Worm (Caenorhabditis elegans) whole organism, L4/young adult: ENCODE data around the gene C09B8.8.

ENCODE experiments used
- W03F9.2 ChIP-seq: fragments of 150-350 bp; optimal IDR thresholded peaks from 2 replicates; lab custom pipeline; 2014; ENCODE audit warnings: missing biosample characterization, missing genetic modification characterization
- dao-5 ChIP-seq: sonication (generic microtip); optimal IDR thresholded peaks from 2 replicates; lab custom pipeline; 2016; ENCODE audit warnings: missing genotype, missing genetic modification characterization, moderate library complexity, missing compliant biosample characterization
- him-1 ChIP-seq: sonication (generic microtip); optimal IDR thresholded peaks from 2 replicates; lab custom pipeline; 2016; ENCODE audit warnings: missing genotype, missing genetic modification reagents, missing genetic modification characterization, missing compliant biosample characterization

C09B8.8 gene

DNA sequence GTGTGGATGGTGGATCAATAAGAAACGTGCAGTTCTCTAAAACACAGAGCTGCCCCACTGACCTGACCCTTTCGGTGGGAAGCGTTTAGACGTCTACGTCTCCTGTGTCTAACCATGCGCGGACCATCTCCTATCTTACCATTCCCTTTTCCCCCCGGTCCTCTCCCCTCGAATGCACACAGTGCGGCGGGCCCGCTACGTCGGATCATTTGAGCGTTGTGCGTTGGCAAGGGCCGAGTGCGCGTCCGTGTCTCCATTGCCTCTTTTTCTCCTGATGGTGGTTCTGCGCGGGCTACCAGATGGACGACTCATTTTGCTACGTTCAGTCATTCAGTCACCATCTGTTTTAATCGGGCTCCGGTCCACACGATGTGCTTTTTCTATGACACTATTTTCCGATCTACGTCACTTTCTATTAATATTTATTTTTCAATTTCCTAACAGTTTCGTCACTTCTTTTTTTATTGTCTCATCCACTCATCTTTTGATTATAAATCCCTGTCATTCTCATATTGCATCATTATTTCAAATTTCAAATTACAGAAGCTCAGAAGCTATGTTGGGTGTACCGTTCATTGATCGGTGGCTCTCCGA, 19.6 kb upstream of the C09B8.8 start, which contains the start of gene inx-3:
Gene inx-3, plus strand, starts transcription at position 544 of the 594 bp plus-strand sequence.
- TF ChIP-seq dao-5 (no peak), him-1 (tag; lab: Kevin White, UChicago) (no peak), W03F9.2 (tag; lab: Kevin White, UChicago) (no peak)

DNA sequence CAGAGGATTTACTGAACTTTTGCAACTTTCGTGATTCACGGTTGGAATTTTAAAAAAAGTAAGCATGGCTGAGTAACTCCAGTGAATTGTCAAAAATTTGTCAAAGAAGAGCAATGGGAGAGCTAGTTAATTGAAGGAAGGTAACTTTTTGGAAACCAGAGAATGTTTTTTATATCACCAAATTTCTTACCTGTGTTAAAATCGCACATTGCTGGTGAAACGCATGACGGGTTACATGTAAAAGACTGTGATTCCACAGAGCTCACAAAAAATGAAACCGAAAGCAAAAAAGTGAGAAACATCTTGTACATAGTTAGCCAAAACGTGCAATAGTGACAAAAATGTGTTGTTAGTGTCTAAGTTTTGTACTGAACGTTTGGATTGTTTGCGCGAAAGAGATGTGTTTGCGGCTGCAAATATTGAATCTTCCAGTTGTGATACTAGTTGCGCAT, 16.2 kb upstream of the C09B8.8 start, which contains the start of gene F22F4.9:
Gene F22F4.9, minus strand, starts transcription at position 402 of the 452 bp plus-strand sequence.
- TF ChIP-seq him-1 (tag; lab: Kevin White, UChicago) (no peak), dao-5 (no peak), W03F9.2 (tag; lab: Kevin White, UChicago) (no peak)

DNA sequence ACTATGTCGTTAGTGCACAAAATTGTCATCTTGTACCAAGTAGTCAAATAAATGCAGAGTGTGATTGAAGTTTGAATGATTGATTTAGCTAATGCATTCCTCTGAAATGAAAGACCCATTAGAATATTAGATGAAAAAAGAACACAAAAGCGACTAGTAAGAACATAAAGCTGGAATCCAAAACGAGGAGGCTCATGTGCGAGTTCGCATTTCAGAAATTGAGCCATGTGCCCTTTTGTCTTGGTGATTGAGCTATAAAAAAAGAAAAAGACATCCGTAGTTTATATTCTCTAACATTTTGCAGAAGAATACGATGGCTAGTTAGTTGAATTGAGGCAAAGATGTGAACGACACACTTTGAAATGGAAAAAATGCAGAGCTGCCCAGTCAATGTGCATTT, 13.9 kb upstream of the C09B8.8 start, which contains the start of gene F22F4.4:
Gene F22F4.4, minus strand, starts transcription at position 101 of the 400 bp plus-strand sequence.
- no peak for TF ChIP-seq him-1 (tag; lab: Kevin White, UChicago)
- TF ChIP-seq dao-5 = no peak
- no peak for TF ChIP-seq W03F9.2 (tag; lab: Kevin White, UChicago)

DNA sequence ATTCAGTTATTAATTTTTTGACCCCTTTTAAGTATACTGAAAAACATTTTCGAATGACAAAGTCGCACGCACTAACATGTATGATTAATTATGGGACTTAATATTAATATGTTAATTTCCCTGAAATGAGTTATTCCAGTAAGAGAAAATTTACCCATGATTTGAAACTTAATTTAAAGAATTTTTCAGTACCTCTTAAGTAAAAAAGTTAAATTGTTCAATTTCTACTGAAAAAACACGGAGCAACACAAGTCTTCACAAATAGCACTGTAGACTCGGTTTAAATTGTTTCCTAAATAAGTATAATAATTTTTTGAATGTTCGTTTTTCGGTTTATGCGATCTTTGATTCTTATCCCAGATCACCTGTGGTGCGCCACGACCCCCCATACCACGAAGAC, 12.8 kb upstream of the C09B8.8 start:
- TF ChIP-seq W03F9.2 (tag; lab: Kevin White, UChicago) (no peak), him-1 (tag; lab: Kevin White, UChicago) (no peak), dao-5 (no peak)

DNA sequence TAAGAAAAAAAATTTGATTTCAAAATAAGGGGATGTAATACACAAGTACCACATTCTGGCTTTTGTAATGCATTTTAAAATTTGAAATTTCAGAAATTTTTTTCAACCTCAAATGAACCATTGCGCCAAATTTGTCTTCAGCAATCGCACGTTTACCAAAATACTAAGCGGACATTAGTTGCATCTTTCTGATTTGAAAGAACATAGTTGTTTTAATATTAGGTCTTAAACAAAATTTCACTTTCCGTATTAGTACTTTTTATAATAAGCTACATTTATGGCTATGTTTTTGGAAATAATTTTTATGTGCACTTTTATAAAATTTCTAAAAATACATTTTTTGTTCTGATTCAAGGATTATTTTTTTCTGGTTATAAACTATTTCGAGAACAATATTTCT, 11.4 kb upstream of the C09B8.8 start, which contains the start of gene sups-1:
Gene sups-1, plus strand, starts transcription at position 301 of the 400 bp plus-strand sequence.
- no peak for TF ChIP-seq W03F9.2 (tag; lab: Kevin White, UChicago)
- no peak for TF ChIP-seq dao-5
- TF ChIP-seq him-1 (tag; lab: Kevin White, UChicago) = no peak

DNA sequence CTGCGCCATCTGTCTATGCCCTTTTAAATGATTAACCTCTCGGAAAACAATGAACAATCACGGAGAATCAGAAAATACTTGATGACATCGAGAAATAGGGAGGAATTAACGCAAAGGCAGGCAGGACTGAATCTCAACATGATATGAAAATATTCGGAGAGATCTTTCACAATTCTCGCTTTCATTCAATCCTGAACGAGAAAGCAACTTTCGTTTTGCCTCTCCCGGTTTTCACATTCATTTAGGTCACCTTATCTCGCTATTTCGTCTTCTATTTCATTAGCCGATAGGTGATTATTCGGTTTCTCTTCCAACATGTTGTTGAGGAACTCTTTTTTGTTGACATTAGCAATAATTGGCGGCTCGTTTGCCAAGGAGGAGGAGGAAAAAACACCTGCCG, 11.0 kb upstream of the C09B8.8 start:
- TF ChIP-seq W03F9.2 (tag; lab: Kevin White, UChicago) = no peak
- TF ChIP-seq dao-5 = no peak
- no peak for TF ChIP-seq him-1 (tag; lab: Kevin White, UChicago)

DNA sequence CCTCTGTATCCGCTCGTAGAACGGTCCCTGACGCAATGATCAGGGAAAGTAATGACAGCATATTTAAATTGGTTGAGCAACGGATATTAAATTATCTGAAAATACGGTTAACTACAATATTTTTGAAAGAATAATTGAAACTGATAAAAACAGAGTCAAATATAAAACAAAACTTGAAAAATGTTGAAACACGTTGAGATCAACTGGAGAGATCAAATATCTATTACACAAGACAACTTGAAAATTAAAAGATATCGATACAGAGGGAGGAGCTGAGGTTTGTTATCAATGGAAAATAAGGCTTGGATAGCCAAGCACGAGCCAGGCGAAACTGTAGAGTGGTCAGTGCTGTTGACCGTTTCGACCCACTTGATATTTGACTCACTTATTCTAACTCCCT, 4.7 kb upstream of the C09B8.8 start, which contains the start of gene C09B8.3:
Gene C09B8.3, minus strand, starts transcription at position 101 of the 400 bp plus-strand sequence.
- TF ChIP-seq him-1 (tag; lab: Kevin White, UChicago) (no peak), dao-5 (no peak), W03F9.2 (tag; lab: Kevin White, UChicago) (no peak)

DNA sequence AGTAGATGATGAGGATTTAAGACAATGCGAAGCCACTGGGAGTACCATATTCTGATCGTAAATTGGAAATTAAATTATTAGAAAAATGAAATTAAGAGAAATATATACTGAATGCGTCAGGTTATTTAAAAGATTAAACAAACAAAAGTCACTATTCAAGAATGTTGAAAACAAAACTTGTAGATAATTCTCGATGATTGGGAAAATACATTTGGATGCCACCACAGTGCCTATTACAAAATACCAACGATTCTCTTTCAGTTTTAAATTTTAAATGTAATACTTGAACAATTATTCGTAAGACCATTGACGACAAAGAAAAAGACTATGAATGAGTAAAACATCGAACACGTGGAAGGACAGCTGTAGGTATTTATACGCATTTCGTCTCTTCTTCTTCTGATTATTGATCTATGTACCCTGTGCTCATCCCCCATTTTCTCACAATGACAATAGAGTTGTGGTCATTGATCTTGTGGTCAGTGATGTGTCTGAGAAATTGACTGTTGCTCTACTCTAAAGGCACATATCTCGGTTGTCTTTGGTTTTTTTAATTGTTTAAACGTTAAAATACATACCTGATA, 4.7 kb downstream of the C09B8.8 start, which contains the start of gene C09B8.4:
Gene C09B8.4, minus strand, starts transcription at position 51 of the 584 bp plus-strand sequence.
- TF ChIP-seq W03F9.2 (tag; lab: Kevin White, UChicago) = no peak
- no peak for TF ChIP-seq dao-5
- TF ChIP-seq him-1 (tag; lab: Kevin White, UChicago) = no peak

DNA sequence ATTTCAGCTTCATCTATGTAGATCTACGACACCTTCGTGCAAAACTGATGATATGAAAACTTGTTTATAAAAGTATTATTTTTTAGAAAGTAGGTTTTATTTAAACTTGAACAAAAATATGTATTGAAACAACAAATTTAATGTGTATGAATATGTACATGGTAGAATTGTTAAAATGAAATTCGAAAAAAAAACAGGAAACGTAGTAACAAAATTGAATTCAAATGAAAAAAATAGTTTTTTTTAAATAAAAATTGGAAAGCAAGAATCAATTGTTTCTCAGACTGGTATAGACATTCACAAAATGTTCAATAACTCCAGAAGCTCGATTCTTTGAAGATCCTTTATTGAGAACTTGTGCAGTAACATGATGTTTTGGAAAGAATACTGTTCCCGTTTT, 5.5 kb downstream of the C09B8.8 start:
- TF ChIP-seq W03F9.2 (tag; lab: Kevin White, UChicago) = no peak
- TF ChIP-seq him-1 (tag; lab: Kevin White, UChicago) = no peak
- TF ChIP-seq dao-5 = no peak

DNA sequence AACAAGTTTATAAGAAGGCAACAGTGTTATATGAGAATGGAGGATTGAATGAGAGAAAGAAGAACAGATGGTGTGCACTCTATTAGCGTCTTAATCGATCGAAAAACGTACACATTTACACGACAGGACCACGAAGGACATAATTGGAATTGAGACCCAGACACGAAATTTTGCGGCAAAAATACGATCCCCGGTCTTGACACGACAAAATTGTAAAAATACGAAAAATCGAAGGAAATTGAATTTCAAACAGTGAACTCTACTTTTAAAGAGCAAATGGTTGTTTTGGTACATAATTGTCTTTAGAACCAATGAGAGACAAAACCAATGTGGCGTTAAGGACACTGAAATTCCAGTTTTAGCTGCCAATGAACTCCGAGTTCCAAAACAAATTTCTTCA, 7.2 kb downstream of the C09B8.8 start, which contains the start of gene lelo-3:
Gene lelo-3, minus strand, starts transcription at position 101 of the 400 bp plus-strand sequence.
- TF ChIP-seq dao-5 (no peak), W03F9.2 (tag; lab: Kevin White, UChicago) (no peak), him-1 (tag; lab: Kevin White, UChicago) (no peak)

DNA sequence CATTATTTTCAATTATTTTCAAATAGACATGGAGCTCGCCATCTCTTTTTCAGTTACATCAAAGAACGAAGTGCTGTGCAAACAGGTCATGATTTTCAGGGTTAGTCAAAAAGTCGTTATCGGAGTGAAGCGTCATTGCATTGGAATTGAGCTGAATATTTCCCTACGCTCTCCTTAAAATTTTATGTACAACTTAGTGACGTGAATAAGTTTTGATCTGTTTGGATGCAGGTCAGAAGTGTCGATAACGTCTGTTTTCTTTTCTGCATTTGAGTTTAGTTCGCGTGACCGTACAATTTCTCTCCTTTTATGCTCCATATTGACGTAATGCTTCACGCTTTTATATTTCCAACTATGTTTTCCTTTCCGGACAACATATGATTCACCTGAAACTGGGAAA, 9.7 kb downstream of the C09B8.8 start:
- TF ChIP-seq W03F9.2 (tag; lab: Kevin White, UChicago) = no peak
- no peak for TF ChIP-seq dao-5
- no peak for TF ChIP-seq him-1 (tag; lab: Kevin White, UChicago)

DNA sequence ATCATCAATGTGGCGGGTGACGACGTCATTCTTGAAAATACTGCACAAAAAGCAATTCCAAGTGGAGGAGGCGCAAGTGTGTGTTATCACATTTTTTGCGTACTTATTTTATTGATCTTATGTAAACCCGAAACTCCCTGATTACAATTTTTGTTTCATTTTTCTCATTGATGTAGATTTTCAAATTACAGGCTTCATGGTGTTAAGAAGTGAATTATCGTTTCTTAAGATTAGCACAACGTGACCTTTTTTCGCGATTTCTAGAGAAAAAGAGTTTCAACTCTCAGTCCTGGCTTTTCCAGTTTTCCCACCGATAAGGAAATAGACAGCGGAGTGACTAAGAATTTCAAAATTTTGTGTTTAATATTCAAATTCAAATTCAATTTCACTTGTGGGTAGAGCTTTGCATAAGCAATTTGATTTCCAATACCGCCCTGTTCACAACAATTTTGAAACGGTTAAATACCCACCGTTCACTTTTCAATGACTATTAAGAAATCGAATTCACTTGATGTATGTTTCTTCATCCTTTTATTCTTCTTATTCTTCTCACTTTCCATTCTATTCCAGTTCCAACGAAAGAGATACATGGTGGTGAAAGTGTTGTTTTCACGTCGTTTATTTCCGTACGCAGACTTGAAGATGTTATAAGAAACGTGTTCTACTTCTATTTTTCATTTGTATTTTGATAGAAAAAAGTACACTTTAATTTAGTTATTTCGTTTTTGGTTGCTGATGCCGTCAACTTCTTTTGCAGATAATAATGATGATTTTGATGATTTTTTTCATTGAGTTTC, 11.6 kb downstream of the C09B8.8 start:
- no peak for TF ChIP-seq him-1 (tag; lab: Kevin White, UChicago)
- no peak for TF ChIP-seq dao-5
- no peak for TF ChIP-seq W03F9.2 (tag; lab: Kevin White, UChicago)

DNA sequence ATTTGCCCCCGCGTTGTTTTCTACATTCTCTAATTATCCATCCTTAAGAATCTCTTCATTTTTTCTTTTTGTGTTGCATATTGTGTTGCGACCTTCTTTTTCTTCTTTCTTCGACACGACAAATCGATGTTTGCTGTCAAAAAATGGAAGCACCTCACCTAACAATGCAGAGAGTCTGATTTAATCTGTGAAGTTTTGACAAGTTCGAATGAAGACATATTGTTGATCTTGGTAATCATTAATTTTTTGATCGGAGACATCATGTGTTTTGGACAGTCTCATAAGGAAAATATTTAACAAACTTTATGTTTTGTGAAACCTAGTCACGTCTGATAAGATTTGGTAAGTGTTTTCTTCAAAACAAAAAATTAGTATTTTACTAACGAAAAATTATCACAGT, 13.8 kb downstream of the C09B8.8 start:
- TF ChIP-seq him-1 (tag; lab: Kevin White, UChicago) (no peak), dao-5 (no peak), W03F9.2 (tag; lab: Kevin White, UChicago) (no peak)
